Worm (Caenorhabditis elegans) whole organism, mixed stage, embryonic: ENCODE results near the gene Y17G9B.11.

Experiments
- ceh-83 ChIP-seq: fragments of 200-800 bp; sonication (Bioruptor generic); optimal IDR thresholded peaks from 2 replicates; lab custom pipeline; 2018; ENCODE audit warnings: mild to moderate bottlenecking, missing genetic modification characterization, missing compliant biosample characterization
- ham-2 ChIP-seq: fragments of 200-800 bp; sonication (Bioruptor generic); optimal IDR thresholded peaks from 2 replicates; lab custom pipeline; 2018; ENCODE audit warnings: mild to moderate bottlenecking, missing genetic modification characterization, missing compliant biosample characterization
- lin-13 ChIP-seq: fragments of 150-350 bp; optimal IDR thresholded peaks from 2 replicates; lab custom pipeline; 2014; ENCODE audit warnings: missing biosample characterization, missing genetic modification characterization
- mab-5 ChIP-seq: fragments of 150-350 bp; optimal IDR thresholded peaks from 2 replicates; lab custom pipeline; 2014; ENCODE audit warnings: missing biosample characterization, missing genetic modification characterization
- mls-2 ChIP-seq: sonication (generic microtip); optimal IDR thresholded peaks from 2 replicates; lab custom pipeline; 2016; ENCODE audit warnings: mild to moderate bottlenecking, missing genetic modification characterization, moderate library complexity, missing compliant biosample characterization
- nhr-12 ChIP-seq: fragments of 150-350 bp; optimal IDR thresholded peaks from 2 replicates; lab custom pipeline; 2014; ENCODE audit warnings: missing biosample characterization, missing genetic modification characterization
- nhr-28 ChIP-seq: fragments of 150-350 bp; optimal IDR thresholded peaks from 2 replicates; lab custom pipeline; 2014; ENCODE audit warnings: missing biosample characterization, missing genetic modification characterization
- pha-4 ChIP-seq: fragments of 150-350 bp; optimal IDR thresholded peaks from 2 replicates; lab custom pipeline; 2018; ENCODE audit warnings: missing biosample characterization, missing genetic modification reagents, missing genetic modification characterization
- unc-120 ChIP-seq: sonication (generic microtip); optimal IDR thresholded peaks from 2 replicates; lab custom pipeline; 2017; ENCODE audit warnings: missing genetic modification characterization, missing compliant biosample characterization; ENCODE audit not compliant: poor library complexity, severe bottlenecking
- unc-39 ChIP-seq: fragments of 150-350 bp; optimal IDR thresholded peaks from 2 replicates; lab custom pipeline; 2014; ENCODE audit warnings: missing biosample characterization, missing genetic modification characterization
- unc-62 ChIP-seq: fragments of 150-350 bp; optimal IDR thresholded peaks from 2 replicates; lab custom pipeline; 2014; ENCODE audit warnings: missing biosample characterization, missing genetic modification reagents, missing genetic modification characterization
- ztf-11 ChIP-seq: fragments of 150-350 bp; optimal IDR thresholded peaks from 2 replicates; lab custom pipeline; 2014; ENCODE audit warnings: missing biosample characterization, missing genetic modification characterization

DNA sequence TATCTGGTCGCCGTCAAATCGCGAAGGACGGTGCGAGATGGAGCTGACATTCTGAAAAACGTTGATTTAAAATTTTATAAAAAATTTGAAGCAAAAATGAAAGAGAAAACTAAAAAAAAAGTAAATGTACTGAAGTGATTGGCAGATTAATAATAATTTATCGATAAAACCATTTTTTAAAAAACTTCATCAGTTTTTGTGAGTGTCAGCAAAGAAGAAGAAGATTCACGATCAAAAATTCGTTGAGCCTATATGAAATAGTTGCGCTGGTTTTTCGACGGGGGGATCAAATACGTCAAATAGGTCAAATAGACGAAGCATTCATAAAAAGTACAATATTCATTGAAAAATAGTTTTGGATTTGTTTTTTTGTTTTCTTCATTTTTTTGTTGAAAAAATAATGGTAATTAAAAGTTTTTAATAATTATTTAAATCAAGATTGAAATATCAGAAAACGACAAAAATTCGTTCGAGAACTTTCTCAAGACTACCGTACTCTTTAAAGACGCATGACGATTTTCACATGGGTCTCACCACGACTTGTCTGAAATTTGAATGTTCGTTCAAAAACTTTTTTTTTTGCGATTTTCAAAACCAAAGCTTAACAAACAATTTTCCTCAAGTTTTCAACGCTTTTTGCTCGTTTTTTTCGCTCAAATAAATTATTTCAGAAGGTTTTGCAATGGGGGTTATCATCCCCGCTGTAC is 4.1 kb downstream of the Y17G9B.11 start, which contains the start of the genes memi-1 and cyp-31A3:
- TF ChIP-seq ztf-11 (no peak), nhr-28 (tag; lab: Kevin White, UChicago) (no peak), mls-2 (no peak), ceh-83 (GFP tag; lab: Kevin White, UChicago) (no peak), mab-5 (tag; lab: Kevin White, UChicago) (no peak), pha-4 (tag; lab: Kevin White, UChicago) (no peak), nhr-12 (tag; lab: Kevin White, UChicago) (no peak), ham-2 (GFP tag; lab: Kevin White, UChicago) (no peak), unc-62 (GFP tag; lab: Kevin White, UChicago) (no peak), lin-13 (tag; lab: Kevin White, UChicago) (no peak), unc-39 (tag; lab: Kevin White, UChicago) (no peak), unc-120 (tag; lab: Kevin White, UChicago) (no peak)
